Fruit fly (Drosophila melanogaster): ENCODE results near the gene CG43074.

The CG43074 gene

dm6 chr3L:3449680-3450079 lies 34.8 kb downstream of the CG43074 start (continued):
- TF ChIP-seq twi (tag; optimal IDR thresholded peaks at IDR 0.05) (no peak), Tbp (GFP tag; optimal IDR thresholded peaks at IDR 0.05) (no peak), CG17385 (GFP tag; optimal IDR thresholded peaks at IDR 0.05) (peak; percentile 27), E2f1 (GFP tag; IDR thresholded peaks at IDR 0.05) (no peak), CG30431 (GFP tag; optimal IDR thresholded peaks at IDR 0.05) (peak; percentile 22), pb (GFP tag; optimal IDR thresholded peaks at IDR 0.05) (no peak), Six4 (GFP tag; optimal IDR thresholded peaks at IDR 0.05) (no peak), CG4617 (GFP tag; optimal IDR thresholded peaks at IDR 0.05; ENCODE audit: borderline replicate concordance) (no peak), CG8281 (tag; optimal IDR thresholded peaks at IDR 0.05) (no peak), CG8290 (GFP tag; optimal IDR thresholded peaks at IDR 0.05) (no peak), CG8290 (tag; optimal IDR thresholded peaks at IDR 0.05) (no peak), kni (GFP tag; optimal IDR thresholded peaks at IDR 0.05) (no peak), Dad (GFP tag; optimal IDR thresholded peaks at IDR 0.05) (no peak), CG14667 (GFP tag; IDR thresholded peaks at IDR 0.05) (no peak), Poxn (GFP tag; IDR thresholded peaks at IDR 0.05) (peak; percentile 31; the same call in 1 of the 2 replicates), Oaz (GFP tag; IDR thresholded peaks at IDR 0.05) (0 out of 2 replicates have a peak, but pooled peaks have one; percentile 31), CG11560 (tag; IDR thresholded peaks at IDR 0.05) (no peak; the same call in 2 of the 3 replicates), peb (GFP tag; IDR thresholded peaks at IDR 0.05) (no peak), chn (GFP tag; optimal IDR thresholded peaks at IDR 0.05) (no peak), CG32767 (GFP tag; IDR thresholded peaks at IDR 0.05) (no peak), CG10267 (tag; optimal IDR thresholded peaks at IDR 0.05) (no peak), CG33213 (GFP tag; optimal IDR thresholded peaks at IDR 0.05) (no peak), CG32532 (GFP tag; IDR thresholded peaks at IDR 0.05) (0 out of 2 replicates have a peak, but pooled peaks have one; percentile 5), Antp (GFP tag; optimal IDR thresholded peaks at IDR 0.05) (no peak), CG11398 (GFP tag; optimal IDR thresholded peaks at IDR 0.05) (no peak), ems (GFP tag; optimal IDR thresholded peaks at IDR 0.05) (no peak), CG7987 (GFP tag; optimal IDR thresholded peaks at IDR 0.05) (no peak), Aef1 (GFP tag; IDR thresholded peaks at IDR 0.05) (no peak), Taf1 (GFP tag; IDR thresholded peaks at IDR 0.05) (no peak), CG11504 (tag; optimal IDR thresholded peaks at IDR 0.05) (no peak), disco-r (GFP tag; optimal IDR thresholded peaks at IDR 0.05) (no peak), NFAT (GFP tag; IDR thresholded peaks at IDR 0.05) (no peak), emc (GFP tag; optimal IDR thresholded peaks at IDR 0.05) (no peak), GATAe (GFP tag; conservative IDR thresholded peaks at IDR 0.05) (no peak), sqz (GFP tag; optimal IDR thresholded peaks at IDR 0.05) (no peak), chinmo (GFP tag; IDR thresholded peaks at IDR 0.05; ENCODE audit: partially characterized antibody) (no peak), CG9609 (GFP tag; optimal IDR thresholded peaks at IDR 0.05) (peak; percentile 16), CG13775 (GFP tag; optimal IDR thresholded peaks at IDR 0.05) (peak; percentile 62), CG10959 (GFP tag; IDR thresholded peaks at IDR 0.05) (no peak), Optix (GFP tag; IDR thresholded peaks at IDR 0.05) (0 out of 3 replicates have a peak, but pooled peaks have one; percentile 10), zfh2 (GFP tag; optimal IDR thresholded peaks at IDR 0.05) (peak; percentile 21), Ssrp (tag; optimal IDR thresholded peaks at IDR 0.05) (peak; percentile 52), CG3847 (GFP tag; IDR thresholded peaks at IDR 0.05) (peak; percentile 52), CG1602 (GFP tag; optimal IDR thresholded peaks at IDR 0.05) (peak; percentile 14), CG9797 (GFP tag; optimal IDR thresholded peaks at IDR 0.05) (no peak), grn (GFP tag; optimal IDR thresholded peaks at IDR 0.05) (no peak), CG11723 (GFP tag; optimal IDR thresholded peaks at IDR 0.05) (peak; percentile 2), CG9727 (GFP tag; optimal IDR thresholded peaks at IDR 0.05) (peak; percentile 69), unc-4 (GFP tag; IDR thresholded peaks at IDR 0.05; ENCODE audit: partially characterized antibody) (no peak), Mes4 (GFP tag; optimal IDR thresholded peaks at IDR 0.05) (no peak), CG14441 (GFP tag; IDR thresholded peaks at IDR 0.05) (no peak), Dip3 (GFP tag; optimal IDR thresholded peaks at IDR 0.05) (no peak), zen (tag; optimal IDR thresholded peaks at IDR 0.05) (no peak)
